Worm (Caenorhabditis elegans): ENCODE measurements around the gene Y32H12A.1.

- TF ChIP-seq aly-2 (tag; optimal IDR thresholded peaks at IDR 0.05) (no peak), egl-27 (tag; optimal IDR thresholded peaks at IDR 0.05) (no peak), lsy-2 (tag; optimal IDR thresholded peaks at IDR 0.05) (no peak), nhr-11 (tag; optimal IDR thresholded peaks at IDR 0.05) (no peak), nhr-237 (tag; optimal IDR thresholded peaks at IDR 0.05) (no peak), fos-1 (tag; optimal IDR thresholded peaks at IDR 0.05) (no peak), ama-1 (optimal IDR thresholded peaks at IDR 0.05) (no peak), zag-1 (tag; optimal IDR thresholded peaks at IDR 0.05) (no peak), ZK546.5 (tag; optimal IDR thresholded peaks at IDR 0.05) (no peak)
Observed at ce11 chrIII:5413680-5414079, 51.7 kb downstream of the Y32H12A.1 start, which contains the start of gene grl-22.
